4 fruit fly cellular contexts compared by ENCODE assay signal in genomic region chr2L:2454644-2455043, dm6.
TF ChIP-seq lines count a peak whose summit lies in the region.

No protein-coding gene starts in this region.

- TF ChIP-seq CTCF in whole organism, embryonic (GFP tag; optimal IDR thresholded peaks at IDR 0.05; lab: Kevin White, UChicago) = no peak

TF ChIP-seq in whole organism, 6 proteins besides CTCF, POLR2A, EP300 and RAD21:
- TF ChIP-seq psq (optimal IDR thresholded peaks at IDR 0.05; lab: Kevin White, UChicago) = no peak
- no peak for TF ChIP-seq pan (optimal IDR thresholded peaks at IDR 0.05; lab: Kevin White, UChicago)
- peak; percentile 47 for TF ChIP-seq CG8478 (optimal IDR thresholded peaks at IDR 0.05; lab: Kevin White, UChicago)
- TF ChIP-seq usp (GFP tag; optimal IDR thresholded peaks at IDR 0.05; lab: Kevin White, UChicago) = no peak

TF ChIP-seq in whole organism, embryonic, 481 proteins besides CTCF, POLR2A, EP300 and RAD21 (continues in another document):
- peak; percentile 32; the same call in 1 of the 3 replicates for TF ChIP-seq CG16813 (GFP tag; IDR thresholded peaks at IDR 0.05; lab: Robert Waterston, UW; ENCODE audit: partially characterized antibody)
- peak; percentile 95 for TF ChIP-seq cg (GFP tag; optimal IDR thresholded peaks at IDR 0.05; lab: Kevin White, UChicago)
- TF ChIP-seq Dip2 (GFP tag; IDR thresholded peaks at IDR 0.05; lab: Robert Waterston, UW) = no peak
- no peak for TF ChIP-seq NK7.1 (GFP tag; optimal IDR thresholded peaks at IDR 0.05; lab: Kevin White, UChicago)
- TF ChIP-seq pros (GFP tag; optimal IDR thresholded peaks at IDR 0.05; lab: Kevin White, UChicago) = peak; percentile 26
- no peak for TF ChIP-seq CG1529 (GFP tag; optimal IDR thresholded peaks at IDR 0.05; lab: Kevin White, UChicago)
- TF ChIP-seq CG7987 (GFP tag; optimal IDR thresholded peaks at IDR 0.05; lab: Kevin White, UChicago) = no peak
- TF ChIP-seq E2f2 (GFP tag; IDR thresholded peaks at IDR 0.05; lab: Robert Waterston, UW) = peak; percentile 18; the same call in 1 of the 2 replicates
- TF ChIP-seq CG17385 (GFP tag; optimal IDR thresholded peaks at IDR 0.05; lab: Kevin White, UChicago) = peak; percentile 91
- peak; percentile 99 for TF ChIP-seq grn (GFP tag; optimal IDR thresholded peaks at IDR 0.05; lab: Kevin White, UChicago)
- no peak for TF ChIP-seq lbe (GFP tag; optimal IDR thresholded peaks at IDR 0.05; lab: Kevin White, UChicago)
- TF ChIP-seq CG10321 (GFP tag; IDR thresholded peaks at IDR 0.05; lab: Robert Waterston, UW) = peak; percentile 94
- no peak for TF ChIP-seq Hsf (GFP tag; optimal IDR thresholded peaks at IDR 0.05; lab: Kevin White, UChicago)
- TF ChIP-seq Opbp (GFP tag; IDR thresholded peaks at IDR 0.05; lab: Robert Waterston, UW; ENCODE audit: partially characterized antibody) = peak; percentile 63; the same call in 1 of the 3 replicates
- TF ChIP-seq Kr (GFP tag; optimal IDR thresholded peaks at IDR 0.05; lab: Kevin White, UChicago) = peak; percentile 53
- TF ChIP-seq CG7786 (GFP tag; optimal IDR thresholded peaks at IDR 0.05; lab: Kevin White, UChicago) = no peak
- TF ChIP-seq Bgb (GFP tag; IDR thresholded peaks at IDR 0.05; lab: Robert Waterston, UW; ENCODE audit: partially characterized antibody) = peak; percentile 64
- no peak for TF ChIP-seq CG12942 (GFP tag; optimal IDR thresholded peaks at IDR 0.05; lab: Kevin White, UChicago)
- TF ChIP-seq zen (tag; optimal IDR thresholded peaks at IDR 0.05; lab: Kevin White, UChicago) = peak; percentile 31
- peak; percentile 92 for TF ChIP-seq CG15479 (GFP tag; optimal IDR thresholded peaks at IDR 0.05; lab: Kevin White, UChicago)
- peak; percentile 51; the same call in 1 of the 3 replicates for TF ChIP-seq CG6791 (GFP tag; IDR thresholded peaks at IDR 0.05; lab: Robert Waterston, UW; ENCODE audit: partially characterized antibody)
- no peak for TF ChIP-seq Lhr (GFP tag; optimal IDR thresholded peaks at IDR 0.05; lab: Kevin White, UChicago)
- TF ChIP-seq Hmr (GFP tag; optimal IDR thresholded peaks at IDR 0.05; lab: Kevin White, UChicago) = no peak
- TF ChIP-seq CG9727 (GFP tag; optimal IDR thresholded peaks at IDR 0.05; lab: Kevin White, UChicago) = no peak
- peak; percentile 19 for TF ChIP-seq sd (tag; optimal IDR thresholded peaks at IDR 0.05; lab: Kevin White, UChicago)
- peak; percentile 70; the same call in 2 of the 3 replicates for TF ChIP-seq ci (GFP tag; IDR thresholded peaks at IDR 0.05; lab: Robert Waterston, UW)
- peak; percentile 74 for TF ChIP-seq sens (GFP tag; lab: Kevin White, UChicago)
- peak; percentile 86 for TF ChIP-seq CG8478 (optimal IDR thresholded peaks at IDR 0.05; lab: Kevin White, UChicago)

TF ChIP-seq in whole organism, prepupa, 60 proteins besides CTCF, POLR2A, EP300 and RAD21:
- TF ChIP-seq CG6163 (GFP tag; IDR thresholded peaks at IDR 0.05; lab: Robert Waterston, UW) (0 out of 3 replicates have a peak, but pooled peaks have one; percentile 29), OdsH (GFP tag; optimal IDR thresholded peaks at IDR 0.05; lab: Kevin White, UChicago) (no peak), ss (GFP tag; optimal IDR thresholded peaks at IDR 0.05; lab: Kevin White, UChicago) (peak in 1 of 2 experiments; percentile 24), eg (GFP tag; IDR thresholded peaks at IDR 0.05; lab: Robert Waterston, UW) (0 out of 3 replicates have a peak, but pooled peaks have one; percentile 8), Eip78C (GFP tag; lab: Kevin White, UChicago) (peak; percentile 59), Lpt (GFP tag; optimal IDR thresholded peaks at IDR 0.05; lab: Kevin White, UChicago) (no peak), dsx (GFP tag; optimal IDR thresholded peaks at IDR 0.05; lab: Kevin White, UChicago; ENCODE audit: poor library complexity, severe bottlenecking) (no peak), CG8119 (GFP tag; IDR thresholded peaks at IDR 0.05; lab: Robert Waterston, UW) (0 out of 3 replicates have a peak, but pooled peaks have one; percentile 22), CG32006 (GFP tag; optimal IDR thresholded peaks at IDR 0.05; lab: Kevin White, UChicago) (no peak), svp (GFP tag; lab: Kevin White, UChicago) (peak; percentile 1), CG1621 (tag; optimal IDR thresholded peaks at IDR 0.05; lab: Kevin White, UChicago) (peak; percentile 15), Met (GFP tag; optimal IDR thresholded peaks at IDR 0.05; lab: Kevin White, UChicago) (no peak)

TF ChIP-seq in whole organism, pupa, 21 proteins besides CTCF, POLR2A, EP300 and RAD21:
- TF ChIP-seq CG12605 (GFP tag; IDR thresholded peaks at IDR 0.05; lab: Robert Waterston, UW) (no peak), EcR (GFP tag; optimal IDR thresholded peaks at IDR 0.05; lab: Kevin White, UChicago) (peak; percentile 9), CG13204 (GFP tag; optimal IDR thresholded peaks at IDR 0.05; lab: Kevin White, UChicago) (peak; percentile 94), CG4496 (GFP tag; IDR thresholded peaks at IDR 0.05; lab: Robert Waterston, UW) (peak; percentile 28; the same call in 1 of the 3 replicates)
